Fruit fly (Drosophila melanogaster) whole organism, wandering third instar larva: ENCODE data around the gene CG6972.

Experiments used
- Abd-B ChIP-seq: fragments of >200 bp; optimal IDR thresholded peaks from 2 replicates; lab custom pipeline; 2017; ENCODE audit warnings: missing biosample characterization, missing genetic modification characterization
- CG32264 ChIP-seq: fragments of 200-800 bp; sonication (Bioruptor generic); optimal IDR thresholded peaks from 2 replicates; lab custom pipeline; 2016; ENCODE audit warnings: missing biosample characterization, missing genetic modification characterization
- CG9705 ChIP-seq: fragments of 200-800 bp; sonication (Bioruptor generic); optimal IDR thresholded peaks from 2 replicates; lab custom pipeline; 2018; ENCODE audit warnings: missing biosample characterization, mild to moderate bottlenecking, missing genetic modification characterization
- CrebA ChIP-seq: fragments of 200-800 bp; sonication (Bioruptor generic); optimal IDR thresholded peaks from 2 replicates; lab custom pipeline; 2016; ENCODE audit warnings: missing biosample characterization, mild to moderate bottlenecking, missing genetic modification characterization, borderline replicate concordance
- Dfd ChIP-seq: fragments of >200 bp; optimal IDR thresholded peaks from 2 replicates; lab custom pipeline; 2017; ENCODE audit warnings: missing biosample characterization, missing genetic modification characterization
- Dif ChIP-seq: fragments of 200-275, 200-300 bp; sonication (Bioruptor generic); optimal IDR thresholded peaks from 2 replicates; lab custom pipeline; 2018; ENCODE audit warnings: missing biosample characterization, missing genetic modification characterization; ENCODE audit not compliant: partially characterized antibody
- GATAd ChIP-seq: sonication (Bioruptor generic); optimal IDR thresholded peaks from 2 replicates; lab custom pipeline; 2016; ENCODE audit warnings: missing biosample characterization, missing genetic modification characterization
- HLH106 ChIP-seq: fragments of 200-800 bp; optimal IDR thresholded peaks from 3 replicates; lab custom pipeline; 2019; ENCODE audit warnings: missing biosample characterization, mild to moderate bottlenecking, missing genetic modification characterization, moderate library complexity
- Hnf4 ChIP-seq: fragments of 200-800 bp; sonication (Bioruptor generic); optimal IDR thresholded peaks from 2 replicates; lab custom pipeline; 2016; ENCODE audit warnings: missing biosample characterization, mild to moderate bottlenecking, missing genetic modification characterization
- Hr78 ChIP-seq: fragments of >200 bp; optimal IDR thresholded peaks from 2 replicates; lab custom pipeline; 2017; ENCODE audit warnings: missing biosample characterization, missing genetic modification characterization
- Hr83 ChIP-seq: fragments of 200-300 bp; sonication (Bioruptor generic); optimal IDR thresholded peaks from 2 replicates; lab custom pipeline; 2016; ENCODE audit warnings: missing biosample characterization, mild to moderate bottlenecking, missing genetic modification characterization, moderate library complexity; ENCODE audit not compliant: poor library complexity, severe bottlenecking
- Jra ChIP-seq: sonication (Bioruptor generic); optimal IDR thresholded peaks from 2 replicates; lab custom pipeline; 2016; ENCODE audit warnings: missing biosample characterization, missing genetic modification characterization
- Mio ChIP-seq: sonication (Bioruptor generic); optimal IDR thresholded peaks from 2 replicates; lab custom pipeline; 2016; ENCODE audit warnings: missing biosample characterization, missing genetic modification characterization
- Myc ChIP-seq: fragments of >200 bp; optimal IDR thresholded peaks from 2 replicates; lab custom pipeline; 2017
- N ChIP-seq: fragments of >200 bp; optimal IDR thresholded peaks from 2 replicates; lab custom pipeline; 2018; ENCODE audit warnings: missing biosample characterization, missing external identifiers, missing genetic modification characterization
- OdsH ChIP-seq: fragments of 200-800 bp; sonication (Bioruptor generic); optimal IDR thresholded peaks from 2 replicates; lab custom pipeline; 2016; ENCODE audit warnings: missing biosample characterization, mild to moderate bottlenecking, missing genetic modification characterization
- Rel ChIP-seq, 2 experiments: fragments of 200-800 bp; sonication (Bioruptor generic) in 1 of 2; optimal IDR thresholded peaks; 2 replicates in 1 of 2; 3 replicates in 1 of 2; lab custom pipeline; 2016 to 2019; ENCODE audit warnings: mild to moderate bottlenecking in 2 of 2, missing biosample characterization in 2 of 2, missing genetic modification characterization in 2 of 2, moderate library complexity in 1 of 2
- Sp1 ChIP-seq: fragments of 200-800 bp; sonication (Bioruptor generic); optimal IDR thresholded peaks from 3 replicates; lab custom pipeline; 2019; ENCODE audit warnings: missing biosample characterization, mild to moderate bottlenecking, missing genetic modification characterization, moderate library complexity
- Vsx2 ChIP-seq: fragments of 200-300, 225-300 bp; sonication (Bioruptor generic); optimal IDR thresholded peaks from 2 replicates; lab custom pipeline; 2018; ENCODE audit warnings: missing biosample characterization, missing genetic modification characterization; ENCODE audit not compliant: partially characterized antibody
- br ChIP-seq: fragments of 200-800 bp; sonication (Bioruptor generic); optimal IDR thresholded peaks from 2 replicates; lab custom pipeline; 2016; ENCODE audit warnings: missing biosample characterization, missing genetic modification characterization
- brk ChIP-seq: fragments of 200-800 bp; sonication (Bioruptor generic); optimal IDR thresholded peaks from 2 replicates; lab custom pipeline; 2016; ENCODE audit warnings: missing biosample characterization, mild to moderate bottlenecking, missing genetic modification characterization
- dl ChIP-seq, 2 experiments: fragments of 175-275, 200-275 bp in 1 of 2; fragments of 200-275 bp in 1 of 2; sonication (Bioruptor generic); optimal IDR thresholded peaks; lab custom pipeline; 2018; ENCODE audit warnings: mild to moderate bottlenecking in 2 of 2, missing biosample characterization in 2 of 2, missing genetic modification characterization in 2 of 2, moderate library complexity in 2 of 2; ENCODE audit not compliant: partially characterized antibody in 2 of 2, insufficient read depth in 1 of 2
- dmrt93B ChIP-seq: fragments of 200-800 bp; sonication (Bioruptor generic); optimal IDR thresholded peaks from 2 replicates; lab custom pipeline; 2018; ENCODE audit warnings: missing biosample characterization, mild to moderate bottlenecking, missing genetic modification characterization
- dsf ChIP-seq: sonication (Bioruptor generic); optimal IDR thresholded peaks from 2 replicates; lab custom pipeline; 2016; ENCODE audit warnings: missing biosample characterization, missing genetic modification characterization, borderline replicate concordance
- ey ChIP-seq: fragments of 200-800 bp; sonication (Bioruptor generic); optimal IDR thresholded peaks from 2 replicates; lab custom pipeline; 2016; ENCODE audit warnings: missing biosample characterization, missing genetic modification characterization
- foxo ChIP-seq, 2 experiments: fragments of 200-800 bp; sonication (Bioruptor generic); optimal IDR thresholded peaks; 2 replicates in 1 of 2; 3 replicates in 1 of 2; lab custom pipeline; 2016 to 2017; ENCODE audit warnings: missing biosample characterization in 2 of 2, missing genetic modification characterization in 2 of 2
- fru ChIP-seq: fragments of 200-800 bp; sonication (Bioruptor generic); optimal IDR thresholded peaks from 3 replicates; lab custom pipeline; 2016; ENCODE audit warnings: missing biosample characterization, mild to moderate bottlenecking, missing genetic modification characterization
- h ChIP-seq: fragments of 200-800 bp; sonication (Bioruptor generic); optimal IDR thresholded peaks from 3 replicates; lab custom pipeline; 2016; ENCODE audit warnings: missing biosample characterization, mild to moderate bottlenecking, missing genetic modification characterization
- jim ChIP-seq: fragments of 175-275, 200-325 bp; sonication (Bioruptor generic); optimal IDR thresholded peaks from 2 replicates; lab custom pipeline; 2016; ENCODE audit warnings: missing biosample characterization, mild to moderate bottlenecking, missing genetic modification characterization
- lola ChIP-seq: fragments of >200 bp; optimal IDR thresholded peaks from 2 replicates; lab custom pipeline; 2017; ENCODE audit warnings: missing biosample characterization, missing genetic modification characterization
- pan ChIP-seq: fragments of >200 bp; optimal IDR thresholded peaks from 2 replicates; lab custom pipeline; 2017
- psq ChIP-seq: fragments of 200-800 bp; sonication (Bioruptor generic); optimal IDR thresholded peaks from 3 replicates; lab custom pipeline; 2017; ENCODE audit warnings: missing biosample characterization, mild to moderate bottlenecking, missing genetic modification characterization, moderate library complexity
- rgr ChIP-seq: fragments of 200-800 bp; sonication (Bioruptor generic); optimal IDR thresholded peaks from 3 replicates; lab custom pipeline; 2016; ENCODE audit warnings: missing biosample characterization, mild to moderate bottlenecking, missing genetic modification characterization
- sage ChIP-seq: fragments of 200-800 bp; sonication (Bioruptor generic); optimal IDR thresholded peaks from 2 replicates; lab custom pipeline; 2016; ENCODE audit warnings: missing biosample characterization, mild to moderate bottlenecking, missing genetic modification characterization
- sv ChIP-seq: fragments of 200-800 bp; sonication (Bioruptor generic); optimal IDR thresholded peaks from 3 replicates; lab custom pipeline; 2016; ENCODE audit warnings: missing biosample characterization, missing genetic modification characterization
- tai ChIP-seq: sonication (Bioruptor generic); optimal IDR thresholded peaks from 2 replicates; lab custom pipeline; 2016; ENCODE audit warnings: missing biosample characterization, missing genetic modification characterization
- usp ChIP-seq: fragments of >200 bp; optimal IDR thresholded peaks from 2 replicates; lab custom pipeline; 2017; ENCODE audit warnings: missing biosample characterization, missing genetic modification characterization
- woc ChIP-seq: sonication (Bioruptor generic); optimal IDR thresholded peaks from 2 replicates; lab custom pipeline; 2016; ENCODE audit warnings: missing biosample characterization, mild to moderate bottlenecking, missing genetic modification characterization

Gene CG6972

DNA sequence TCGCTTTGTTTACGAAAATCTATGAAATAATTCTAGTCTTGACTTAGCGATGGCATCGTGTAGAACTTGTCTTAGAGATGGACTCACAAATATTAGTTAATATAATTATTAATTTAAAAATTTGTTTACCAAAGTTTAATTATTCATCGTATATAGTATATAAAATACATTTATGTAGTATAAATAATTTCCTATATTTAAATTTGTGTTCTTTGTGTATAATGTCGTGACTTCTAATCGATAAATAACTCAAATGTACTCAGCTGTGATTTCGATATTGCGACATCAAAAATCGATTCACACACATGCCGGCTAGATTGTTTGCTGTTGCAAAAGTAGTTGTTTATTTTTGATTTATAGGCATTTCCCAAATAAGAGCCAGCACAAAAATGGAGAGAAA, 11.5 kb upstream of the CG6972 start, which contains the start of the genes wfs1 and Nup133:
Gene wfs1 (minus strand): TSS at position 70 of the 400 bp plus-strand sequence.
Gene Nup133 (plus strand): TSS at position 297 of the 400 bp plus-strand sequence.
- TF ChIP-seq Hnf4 (GFP tag; lab: Kevin White, UChicago), result no peak
- TF ChIP-seq N (GFP tag; lab: Kevin White, UChicago), result no peak
- no peak for TF ChIP-seq br (GFP tag; lab: Kevin White, UChicago)
- TF ChIP-seq dl (GFP tag; optimal IDR thresholded peaks at IDR 0.05; lab: Kevin White, UChicago; ENCODE audit: insufficient read depth in 1 of 2, partially characterized antibody in 2 of 2), result no peak
- TF ChIP-seq Abd-B (GFP tag; lab: Kevin White, UChicago), result no peak
- peak; percentile 79 for TF ChIP-seq Sp1 (GFP tag; lab: Kevin White, UChicago)
- TF ChIP-seq h (GFP tag; lab: Kevin White, UChicago), result no peak
- no peak for TF ChIP-seq jim (GFP tag; lab: Kevin White, UChicago)
- TF ChIP-seq pan (lab: Kevin White, UChicago), result no peak
- no peak for TF ChIP-seq Jra (GFP tag; lab: Kevin White, UChicago)
- no peak for TF ChIP-seq brk (GFP tag; lab: Kevin White, UChicago)
- no peak for TF ChIP-seq CG32264 (GFP tag; lab: Kevin White, UChicago)
- peak; percentile 67 for TF ChIP-seq psq (GFP tag; lab: Kevin White, UChicago)
- TF ChIP-seq ey (GFP tag; lab: Kevin White, UChicago), result no peak
- TF ChIP-seq GATAd, result no peak
- no peak for TF ChIP-seq usp (GFP tag; lab: Kevin White, UChicago)
- peak; percentile 62 for TF ChIP-seq CG9705 (GFP tag; lab: Kevin White, UChicago)
- TF ChIP-seq sv, result peak; percentile 52
- no peak for TF ChIP-seq Hr78 (GFP tag; lab: Kevin White, UChicago)
- no peak for TF ChIP-seq Vsx2 (GFP tag; lab: Kevin White, UChicago)
- no peak for TF ChIP-seq CrebA (GFP tag; lab: Kevin White, UChicago)
- TF ChIP-seq Mio (GFP tag; lab: Kevin White, UChicago), result no peak
- TF ChIP-seq Hr83, result no peak
- no peak for TF ChIP-seq lola
- no peak for TF ChIP-seq woc (GFP tag; lab: Kevin White, UChicago)
- peak in 1 of 2 experiments; percentile 76 for TF ChIP-seq foxo (GFP tag; optimal IDR thresholded peaks at IDR 0.05; lab: Kevin White, UChicago)
- TF ChIP-seq fru (GFP tag; lab: Kevin White, UChicago), result no peak
- TF ChIP-seq sage, result no peak
- no peak for TF ChIP-seq Rel (GFP tag; optimal IDR thresholded peaks at IDR 0.05; lab: Kevin White, UChicago)
- peak; percentile 53 for TF ChIP-seq Rel (tag; optimal IDR thresholded peaks at IDR 0.05; lab: Kevin White, UChicago)
- no peak for TF ChIP-seq Myc (lab: Kevin White, UChicago)
- no peak for TF ChIP-seq dsf (GFP tag; lab: Kevin White, UChicago)
- TF ChIP-seq tai (GFP tag; lab: Kevin White, UChicago), result no peak
- TF ChIP-seq Dfd (GFP tag; lab: Kevin White, UChicago), result no peak
- TF ChIP-seq dmrt93B (GFP tag; lab: Kevin White, UChicago), result no peak
- peak; percentile 63 for TF ChIP-seq OdsH (GFP tag; lab: Kevin White, UChicago)
- peak; percentile 89 for TF ChIP-seq HLH106 (tag; lab: Kevin White, UChicago)
- TF ChIP-seq rgr (GFP tag; lab: Kevin White, UChicago), result peak; percentile 76
- no peak for TF ChIP-seq Dif (GFP tag; lab: Kevin White, UChicago)

DNA sequence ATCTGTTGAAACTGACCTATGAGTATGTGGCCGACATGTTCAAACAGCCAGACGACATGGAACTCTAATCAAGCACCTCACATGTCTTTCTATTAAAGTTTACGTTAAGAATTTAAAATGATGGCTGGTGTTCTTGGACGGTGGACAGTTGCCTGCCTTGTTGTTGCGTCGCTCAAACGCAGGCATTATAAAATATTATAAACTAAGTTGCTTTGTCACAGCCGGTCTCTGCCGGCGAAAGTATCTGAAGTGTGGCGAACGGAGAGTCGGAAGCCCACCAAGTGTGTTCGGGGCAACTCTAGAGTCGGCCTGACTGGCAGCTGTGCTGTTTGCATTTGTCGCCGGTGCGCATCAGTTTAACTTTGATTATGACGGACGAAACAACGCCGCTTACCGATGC, 7.1 kb upstream of the CG6972 start, which contains the start of gene cd:
Gene cd (plus strand): TSS at position 301 of the 400 bp plus-strand sequence.
- TF ChIP-seq N (GFP tag; lab: Kevin White, UChicago) (no peak), Vsx2 (GFP tag; lab: Kevin White, UChicago) (no peak), CG32264 (GFP tag; lab: Kevin White, UChicago) (no peak), Hr83 (no peak), HLH106 (tag; lab: Kevin White, UChicago) (no peak), Mio (GFP tag; lab: Kevin White, UChicago) (no peak), ey (GFP tag; lab: Kevin White, UChicago) (no peak), usp (GFP tag; lab: Kevin White, UChicago) (no peak), sage (no peak), lola (no peak), CrebA (GFP tag; lab: Kevin White, UChicago) (no peak), br (GFP tag; lab: Kevin White, UChicago) (no peak), dsf (GFP tag; lab: Kevin White, UChicago) (no peak), GATAd (no peak), psq (GFP tag; lab: Kevin White, UChicago) (no peak), rgr (GFP tag; lab: Kevin White, UChicago) (no peak), dl (GFP tag; optimal IDR thresholded peaks at IDR 0.05; lab: Kevin White, UChicago; ENCODE audit: insufficient read depth in 1 of 2, partially characterized antibody in 2 of 2) (no peak), dmrt93B (GFP tag; lab: Kevin White, UChicago) (no peak)
